Fruit fly (Drosophila melanogaster) whole organism, prepupa: ENCODE data around the gene Saf-B.

ENCODE experiments used
- CG11294 ChIP-seq: fragments of 200-800 bp; sonication (Bioruptor generic); IDR thresholded peaks from 2 replicates; pipeline ENCODE4 v1.3.6; 2022; ENCODE audit warnings: missing biosample characterization, missing genetic modification characterization
- CG11762 ChIP-seq: fragments of 200-800 bp; sonication (Bioruptor generic); optimal IDR thresholded peaks from 3 replicates; lab custom pipeline; 2016; ENCODE audit warnings: missing biosample characterization, missing genetic modification characterization; ENCODE audit not compliant: insufficient read depth
- CG15336 ChIP-seq: fragments of 200-800 bp; sonication (Bioruptor generic); IDR thresholded peaks from 2 replicates; pipeline ENCODE4 v1.3.6; 2022; ENCODE audit warnings: missing biosample characterization, missing genetic modification characterization
- CG16779 ChIP-seq: fragments of 200-800 bp; sonication (Bioruptor generic); optimal IDR thresholded peaks from 3 replicates; lab custom pipeline; 2017; ENCODE audit warnings: missing biosample characterization, mild to moderate bottlenecking, missing genetic modification characterization
- CG3032 ChIP-seq: fragments of 200-800 bp; optimal IDR thresholded peaks from 2 replicates; lab custom pipeline; 2019; ENCODE audit warnings: missing biosample characterization, mild to moderate bottlenecking, missing genetic modification characterization, moderate library complexity
- CG32006 ChIP-seq: fragments of 200-800 bp; sonication (Bioruptor generic); optimal IDR thresholded peaks from 3 replicates; lab custom pipeline; 2017; ENCODE audit warnings: missing biosample characterization, mild to moderate bottlenecking, missing genetic modification characterization
- CG34406 ChIP-seq: fragments of 200-800 bp; sonication (Bioruptor generic); optimal IDR thresholded peaks from 3 replicates; lab custom pipeline; 2016; ENCODE audit warnings: missing biosample characterization, missing genetic modification characterization
- CG3919 ChIP-seq: fragments of 200-800 bp; sonication (Bioruptor generic); optimal IDR thresholded peaks from 3 replicates; lab custom pipeline; 2016; ENCODE audit warnings: missing biosample characterization, missing genetic modification characterization
- CG4318 ChIP-seq: fragments of 200-800 bp; sonication (Bioruptor generic); optimal IDR thresholded peaks from 3 replicates; lab custom pipeline; 2017; ENCODE audit warnings: missing biosample characterization, mild to moderate bottlenecking, missing genetic modification characterization
- CG6163 ChIP-seq: fragments of 200-800 bp; sonication (Bioruptor generic); IDR thresholded peaks from 3 replicates; pipeline ENCODE4 v1.3.6; 2022; ENCODE audit warnings: missing biosample characterization, missing genetic modification characterization
- CG6276 ChIP-seq: fragments of 200-800 bp; sonication (Bioruptor generic); optimal IDR thresholded peaks from 2 replicates; lab custom pipeline; 2017; ENCODE audit warnings: missing biosample characterization, mild to moderate bottlenecking, missing genetic modification characterization
- CG6792 ChIP-seq: fragments of 200-800 bp; sonication (Bioruptor generic); optimal IDR thresholded peaks from 3 replicates; lab custom pipeline; 2016; ENCODE audit warnings: missing biosample characterization, missing genetic modification characterization
- CG7368 ChIP-seq: fragments of 200-800 bp; sonication (Bioruptor generic); optimal IDR thresholded peaks from 3 replicates; lab custom pipeline; 2016; ENCODE audit warnings: missing biosample characterization, missing genetic modification characterization
- CG8119 ChIP-seq: fragments of 200-800 bp; sonication (Bioruptor generic); IDR thresholded peaks from 3 replicates; pipeline ENCODE4 v1.3.6; 2022; ENCODE audit warnings: missing biosample characterization, missing genetic modification characterization
- CG8632 ChIP-seq: fragments of 200-800 bp; sonication (Bioruptor generic); optimal IDR thresholded peaks from 3 replicates; lab custom pipeline; 2016; ENCODE audit warnings: missing biosample characterization, missing genetic modification characterization
- Eip78C ChIP-seq: fragments of 200-800 bp; sonication (Bioruptor generic); peaks from one replicate; lab custom pipeline; 2016; ENCODE audit warnings: missing biosample characterization, missing genetic modification characterization
- Eip93F ChIP-seq: fragments of 200-800 bp; sonication (Bioruptor generic); optimal IDR thresholded peaks from 2 replicates; lab custom pipeline; 2016; ENCODE audit warnings: missing biosample characterization, mild to moderate bottlenecking, missing genetic modification characterization
- Gug ChIP-seq: fragments of 200-800 bp; sonication (Bioruptor generic); IDR thresholded peaks from 2 replicates; pipeline ENCODE4 v1.3.6; 2022; ENCODE audit warnings: missing biosample characterization, missing genetic modification characterization
- Hr38 ChIP-seq: sonication (Bioruptor generic); optimal IDR thresholded peaks from 2 replicates; lab custom pipeline; 2016; ENCODE audit warnings: missing biosample characterization, missing genetic modification characterization
- Hr39 ChIP-seq: fragments of 200-800 bp; sonication (Bioruptor generic); optimal IDR thresholded peaks from 2 replicates; lab custom pipeline; 2016; ENCODE audit warnings: missing biosample characterization, missing genetic modification characterization
- Hr4 ChIP-seq: fragments of 200-800 bp; sonication (Bioruptor generic); optimal IDR thresholded peaks from 3 replicates; lab custom pipeline; 2016; ENCODE audit warnings: missing biosample characterization, missing genetic modification characterization
- Lpt ChIP-seq: fragments of 200-800 bp; sonication (Bioruptor generic); optimal IDR thresholded peaks from 3 replicates; lab custom pipeline; 2016; ENCODE audit warnings: missing biosample characterization, missing genetic modification characterization
- Met ChIP-seq: fragments of 200-800 bp; sonication (Bioruptor generic); optimal IDR thresholded peaks from 3 replicates; lab custom pipeline; 2016; ENCODE audit warnings: missing biosample characterization, missing genetic modification characterization
- OdsH ChIP-seq: fragments of 200-800 bp; sonication (Bioruptor generic); optimal IDR thresholded peaks from 3 replicates; lab custom pipeline; 2016; ENCODE audit warnings: missing biosample characterization, missing genetic modification characterization
- Smox ChIP-seq: fragments of 200-800 bp; sonication (Bioruptor generic); optimal IDR thresholded peaks from 3 replicates; lab custom pipeline; 2016; ENCODE audit warnings: missing biosample characterization, missing genetic modification characterization
- Sox102F ChIP-seq: fragments of 200-800 bp; sonication (Bioruptor generic); optimal IDR thresholded peaks from 2 replicates; lab custom pipeline; 2016; ENCODE audit warnings: missing biosample characterization, mild to moderate bottlenecking, missing genetic modification characterization
- Sox15 ChIP-seq: fragments of 200-800 bp; sonication (Bioruptor generic); optimal IDR thresholded peaks from 3 replicates; lab custom pipeline; 2016; ENCODE audit warnings: missing biosample characterization, missing genetic modification characterization
- achi ChIP-seq: fragments of 200-800 bp; sonication (Bioruptor generic); optimal IDR thresholded peaks from 3 replicates; lab custom pipeline; 2016; ENCODE audit warnings: missing biosample characterization, missing genetic modification characterization
- cyc ChIP-seq: fragments of 200-800 bp; sonication (Bioruptor generic); optimal IDR thresholded peaks from 3 replicates; lab custom pipeline; 2016; ENCODE audit warnings: missing biosample characterization, missing genetic modification characterization
- dsx ChIP-seq: fragments of 200-800 bp; optimal IDR thresholded peaks from 3 replicates; lab custom pipeline; 2019; ENCODE audit warnings: missing biosample characterization, mild to moderate bottlenecking, missing genetic modification characterization, moderate library complexity; ENCODE audit not compliant: poor library complexity, severe bottlenecking
- eg ChIP-seq: fragments of 200-800 bp; sonication (Bioruptor generic); IDR thresholded peaks from 3 replicates; pipeline ENCODE4 v1.3.6; 2022; ENCODE audit warnings: missing biosample characterization, missing genetic modification characterization
- esn ChIP-seq: fragments of 200-800 bp; sonication (Bioruptor generic); optimal IDR thresholded peaks from 2 replicates; lab custom pipeline; 2016; ENCODE audit warnings: missing biosample characterization, mild to moderate bottlenecking, missing genetic modification characterization, moderate library complexity
- fkh ChIP-seq: fragments of 200-800 bp; sonication (Bioruptor generic); optimal IDR thresholded peaks from 3 replicates; lab custom pipeline; 2017; ENCODE audit warnings: missing biosample characterization, mild to moderate bottlenecking, missing genetic modification characterization, moderate library complexity
- lz ChIP-seq: fragments of 200-800 bp; sonication (Bioruptor generic); optimal IDR thresholded peaks from 3 replicates; lab custom pipeline; 2016; ENCODE audit warnings: missing biosample characterization, missing genetic modification characterization
- net ChIP-seq: fragments of 200-800 bp; sonication (Bioruptor generic); optimal IDR thresholded peaks from 3 replicates; lab custom pipeline; 2016; ENCODE audit warnings: missing biosample characterization, missing genetic modification characterization
- spab ChIP-seq: fragments of 200-800 bp; sonication (Bioruptor generic); optimal IDR thresholded peaks from 2 replicates; lab custom pipeline; 2017; ENCODE audit warnings: missing biosample characterization, mild to moderate bottlenecking, missing genetic modification characterization, missing genetic modification reagents
- svp ChIP-seq: fragments of 200-800 bp; sonication (Bioruptor generic); peaks from one replicate; lab custom pipeline; 2016; ENCODE audit warnings: missing biosample characterization, missing genetic modification characterization
- topi ChIP-seq: fragments of 200-800 bp; sonication (Bioruptor generic); optimal IDR thresholded peaks from 3 replicates; lab custom pipeline; 2016; ENCODE audit warnings: missing biosample characterization, missing genetic modification characterization

Saf-B gene

dm6 chr3R:24771273-24772231 lies 45.7 kb upstream of the Saf-B start, which contains the start of gene CG42331:
Gene CG42331 (plus strand): TSS chr3R:24772181.
- TF ChIP-seq Smox (GFP tag; lab: Kevin White, UChicago), result peak; percentile 3
- peak; percentile 11 for TF ChIP-seq Met (GFP tag; lab: Kevin White, UChicago)
- no peak for TF ChIP-seq CG6276 (GFP tag; lab: Kevin White, UChicago)
- no peak for TF ChIP-seq CG7368 (GFP tag; lab: Kevin White, UChicago)
- peak; percentile 18 for TF ChIP-seq lz (GFP tag; lab: Kevin White, UChicago)
- no peak for TF ChIP-seq cyc (GFP tag; lab: Kevin White, UChicago)
- TF ChIP-seq Eip93F (GFP tag; lab: Kevin White, UChicago), result no peak
- TF ChIP-seq topi (GFP tag; lab: Kevin White, UChicago), result peak; percentile 15
- peak; percentile 91 for TF ChIP-seq svp (GFP tag; lab: Kevin White, UChicago)
- TF ChIP-seq dsx, result no peak
- TF ChIP-seq Sox15 (GFP tag; lab: Kevin White, UChicago), result no peak
- 0 out of 2 replicates have a peak, but pooled peaks have one; percentile 13 for TF ChIP-seq CG15336 (GFP tag; lab: Robert Waterston, UW)
- TF ChIP-seq Lpt (GFP tag; lab: Kevin White, UChicago), result no peak
- TF ChIP-seq CG34406, result no peak
- TF ChIP-seq eg (GFP tag; lab: Robert Waterston, UW), result 0 out of 3 replicates have a peak, but pooled peaks have one; percentile 12
- TF ChIP-seq OdsH (GFP tag; lab: Kevin White, UChicago), result peak; percentile 15
- TF ChIP-seq CG3919 (GFP tag; lab: Kevin White, UChicago), result no peak
- TF ChIP-seq fkh (GFP tag; lab: Kevin White, UChicago), result peak; percentile 9
- TF ChIP-seq Gug (GFP tag; lab: Robert Waterston, UW), result no peak
- TF ChIP-seq CG16779, result no peak
- peak; percentile 3 for TF ChIP-seq Hr39 (GFP tag; lab: Kevin White, UChicago)
- TF ChIP-seq Hr4, result peak; percentile 12
- 0 out of 3 replicates have a peak, but pooled peaks have one; percentile 19 for TF ChIP-seq CG6163 (GFP tag; lab: Robert Waterston, UW)
- TF ChIP-seq Sox102F (GFP tag; lab: Kevin White, UChicago), result peak; percentile 10
- TF ChIP-seq achi (GFP tag; lab: Kevin White, UChicago), result peak; percentile 18
- TF ChIP-seq CG6792 (GFP tag; lab: Kevin White, UChicago), result peak; percentile 15
- TF ChIP-seq CG32006 (GFP tag; lab: Kevin White, UChicago), result peak; percentile 14
- TF ChIP-seq CG4318 (GFP tag; lab: Kevin White, UChicago), result no peak
- peak; percentile 42 for TF ChIP-seq esn

- TF ChIP-seq CG11294 (GFP tag; lab: Robert Waterston, UW) (no peak), CG6163 (GFP tag; lab: Robert Waterston, UW) (no peak), achi (GFP tag; lab: Kevin White, UChicago) (no peak), svp (GFP tag; lab: Kevin White, UChicago) (peak; percentile 60), CG8632 (GFP tag; lab: Kevin White, UChicago) (no peak)
Measured at dm6 chr3R:24773016-24773415, 44.2 kb upstream of the Saf-B start.

- peak; percentile 3 for TF ChIP-seq svp (GFP tag; lab: Kevin White, UChicago)
- TF ChIP-seq net (GFP tag; lab: Kevin White, UChicago), result peak; percentile 41
- peak; percentile 69 for TF ChIP-seq Eip78C
- TF ChIP-seq Hr38 (GFP tag; lab: Kevin White, UChicago), result no peak
- no peak for TF ChIP-seq CG11762 (GFP tag; lab: Kevin White, UChicago)
- TF ChIP-seq achi (GFP tag; lab: Kevin White, UChicago), result no peak
- peak; percentile 64 for TF ChIP-seq eg (GFP tag; lab: Robert Waterston, UW)
- no peak for TF ChIP-seq CG7368 (GFP tag; lab: Kevin White, UChicago)
- no peak; the same call in none of the 3 replicates for TF ChIP-seq CG6163 (GFP tag; lab: Robert Waterston, UW)
- TF ChIP-seq CG6276 (GFP tag; lab: Kevin White, UChicago), result peak; percentile 36
- TF ChIP-seq CG3032, result no peak
- peak; percentile 63; the same call in 2 of the 3 replicates for TF ChIP-seq CG8119 (GFP tag; lab: Robert Waterston, UW)
- TF ChIP-seq spab, result no peak
- TF ChIP-seq CG15336 (GFP tag; lab: Robert Waterston, UW), result peak; percentile 11; the same call in 1 of the 2 replicates
- no peak for TF ChIP-seq Gug (GFP tag; lab: Robert Waterston, UW)
- TF ChIP-seq CG4318 (GFP tag; lab: Kevin White, UChicago), result no peak
- peak; percentile 54 for TF ChIP-seq CG32006 (GFP tag; lab: Kevin White, UChicago)
Measured at dm6 chr3R:24773422-24773821, 43.8 kb upstream of the Saf-B start.
